Worm (Caenorhabditis elegans) whole organism, L2 larva: ENCODE results near the gene srd-25.

Experiments
- C34F6.9 ChIP-seq: fragments of 150-350 bp; optimal IDR thresholded peaks from 2 replicates; lab custom pipeline; 2014; ENCODE audit warnings: missing biosample characterization, missing genetic modification characterization
- R02D3.7 ChIP-seq: fragments of 150-350 bp; optimal IDR thresholded peaks from 2 replicates; lab custom pipeline; 2014; ENCODE audit warnings: missing biosample characterization, missing genetic modification characterization
- Y55F3AM.14 ChIP-seq: fragments of 200-800 bp; sonication (Bioruptor generic); optimal IDR thresholded peaks from 2 replicates; lab custom pipeline; 2018; ENCODE audit warnings: mild to moderate bottlenecking, missing genetic modification characterization, missing compliant biosample characterization
- alr-1 ChIP-seq: fragments of 150-350 bp; optimal IDR thresholded peaks from 2 replicates; lab custom pipeline; 2014; ENCODE audit warnings: missing biosample characterization, missing genetic modification characterization
- ama-1 ChIP-seq: fragments of 150-350 bp; optimal IDR thresholded peaks from 2 replicates; lab custom pipeline; 2018; ENCODE audit warnings: inconsistent platforms
- ceh-16 ChIP-seq: fragments of 150-350 bp; optimal IDR thresholded peaks from 2 replicates; lab custom pipeline; 2014; ENCODE audit warnings: missing biosample characterization, missing genetic modification characterization
- ceh-82 ChIP-seq: fragments of 150-350 bp; optimal IDR thresholded peaks from 2 replicates; lab custom pipeline; 2014; ENCODE audit warnings: missing biosample characterization, missing genetic modification characterization
- crh-2 ChIP-seq: sonication (generic microtip); optimal IDR thresholded peaks from 2 replicates; lab custom pipeline; 2017; ENCODE audit warnings: missing biosample characterization, missing genetic modification characterization
- elt-3 ChIP-seq: sonication (generic microtip); optimal IDR thresholded peaks from 2 replicates; lab custom pipeline; 2017; ENCODE audit warnings: missing biosample characterization, missing genetic modification characterization
- fos-1 ChIP-seq: fragments of 150-350 bp; optimal IDR thresholded peaks from 2 replicates; lab custom pipeline; 2014; ENCODE audit warnings: missing biosample characterization, missing genetic modification characterization
- lin-11 ChIP-seq: fragments of 150-350 bp; sonication (generic microtip); optimal IDR thresholded peaks from 2 replicates; lab custom pipeline; 2014; ENCODE audit warnings: missing biosample characterization, missing genetic modification characterization, inconsistent platforms, mixed read lengths
- lin-13 ChIP-seq: fragments of 150-350 bp; optimal IDR thresholded peaks from 2 replicates; lab custom pipeline; 2014; ENCODE audit warnings: missing biosample characterization, missing genetic modification reagents, missing genetic modification characterization
- lin-39 ChIP-seq: fragments of 150-350 bp; optimal IDR thresholded peaks from 2 replicates; lab custom pipeline; 2014; ENCODE audit warnings: missing biosample characterization, missing genetic modification reagents, missing genetic modification characterization
- lsy-2 ChIP-seq, 2 experiments: fragments of 150-350 bp in 1 of 2; sonication (generic microtip) in 1 of 2; optimal IDR thresholded peaks; 2 replicates each; lab custom pipeline; 2014 to 2017; ENCODE audit warnings: missing biosample characterization in 2 of 2, missing genetic modification characterization in 2 of 2
- mab-5 ChIP-seq: fragments of 150-350 bp; optimal IDR thresholded peaks from 2 replicates; lab custom pipeline; 2014; ENCODE audit warnings: missing biosample characterization, missing genetic modification characterization
- mdl-1 ChIP-seq, 2 experiments: fragments of 150-350 bp in 1 of 2; sonication (generic microtip) in 1 of 2; optimal IDR thresholded peaks; 2 replicates each; lab custom pipeline; 2017; ENCODE audit warnings: missing biosample characterization in 2 of 2, missing genetic modification characterization in 2 of 2
- nhr-10 ChIP-seq: sonication (generic microtip); optimal IDR thresholded peaks from 2 replicates; lab custom pipeline; 2017; ENCODE audit warnings: missing biosample characterization, missing genetic modification characterization
- nhr-11 ChIP-seq: fragments of 150-350 bp; optimal IDR thresholded peaks from 2 replicates; lab custom pipeline; 2014; ENCODE audit warnings: missing biosample characterization, missing genetic modification characterization
- nhr-12 ChIP-seq: fragments of 150-350 bp; optimal IDR thresholded peaks from 2 replicates; lab custom pipeline; 2014; ENCODE audit warnings: missing biosample characterization, missing genetic modification characterization
- nhr-129 ChIP-seq: fragments of 150-350 bp; optimal IDR thresholded peaks from 2 replicates; lab custom pipeline; 2014; ENCODE audit warnings: missing biosample characterization, missing genetic modification characterization
- nhr-21 ChIP-seq: fragments of 150-350 bp; optimal IDR thresholded peaks from 2 replicates; lab custom pipeline; 2014; ENCODE audit warnings: missing biosample characterization, missing genetic modification characterization
- nhr-23 ChIP-seq: fragments of 150-350 bp; optimal IDR thresholded peaks from 2 replicates; lab custom pipeline; 2014; ENCODE audit warnings: missing biosample characterization, missing genetic modification reagents, missing genetic modification characterization
- nhr-237 ChIP-seq: fragments of 150-350 bp; optimal IDR thresholded peaks from 2 replicates; lab custom pipeline; 2014; ENCODE audit warnings: missing biosample characterization, missing genetic modification characterization
- nhr-77 ChIP-seq: fragments of 150-350 bp; optimal IDR thresholded peaks from 2 replicates; lab custom pipeline; 2014; ENCODE audit warnings: missing biosample characterization, missing genetic modification characterization
- peb-1 ChIP-seq: fragments of 150-350 bp; optimal IDR thresholded peaks from 2 replicates; lab custom pipeline; 2014; ENCODE audit warnings: missing biosample characterization, missing genetic modification characterization
- sem-4 ChIP-seq: fragments of 150-350 bp; optimal IDR thresholded peaks from 2 replicates; lab custom pipeline; 2014; ENCODE audit warnings: missing biosample characterization, missing genetic modification reagents, missing genetic modification characterization
- skn-1 ChIP-seq: sonication (generic microtip); optimal IDR thresholded peaks from 2 replicates; lab custom pipeline; 2017; ENCODE audit warnings: missing biosample characterization, missing genetic modification characterization
- sma-9 ChIP-seq, 2 experiments: fragments of 150-350 bp in 1 of 2; sonication (generic microtip) in 1 of 2; optimal IDR thresholded peaks; 2 replicates each; lab custom pipeline; 2014 to 2016; ENCODE audit warnings: missing genetic modification characterization in 2 of 2, mild to moderate bottlenecking in 1 of 2, missing biosample characterization in 1 of 2, missing compliant biosample characterization in 1 of 2, missing genetic modification reagents in 1 of 2, moderate library complexity in 1 of 2
- snpc-4 ChIP-seq: fragments of 150-350 bp; optimal IDR thresholded peaks from 2 replicates; lab custom pipeline; 2014; ENCODE audit warnings: missing biosample characterization, missing genetic modification characterization
- unc-55 ChIP-seq: fragments of 150-350 bp; sonication (generic microtip); optimal IDR thresholded peaks from 3 replicates; lab custom pipeline; 2014; ENCODE audit warnings: missing biosample characterization, missing genetic modification reagents, missing genetic modification characterization
- zag-1 ChIP-seq: fragments of 150-350 bp; optimal IDR thresholded peaks from 2 replicates; lab custom pipeline; 2014; ENCODE audit warnings: missing biosample characterization, missing genetic modification characterization
- ztf-1 ChIP-seq: fragments of 200-800 bp; sonication (Bioruptor generic); conservative IDR thresholded peaks from 2 replicates; pipeline ENCODE4 v1.3.6; 2022; ENCODE audit warnings: missing genetic modification characterization, missing compliant biosample characterization
- ztf-11 ChIP-seq: sonication (generic microtip); optimal IDR thresholded peaks from 2 replicates; lab custom pipeline; 2017; ENCODE audit warnings: missing biosample characterization, missing genetic modification characterization
- ztf-4 ChIP-seq: fragments of 150-350 bp; optimal IDR thresholded peaks from 2 replicates; lab custom pipeline; 2014; ENCODE audit warnings: missing biosample characterization, missing genetic modification characterization

Gene srd-25

ce11 chrV:7643416-7643815 is 11.6 kb downstream of the srd-25 start, which contains the start of gene F07C4.11:
Gene F07C4.11 (minus strand): TSS chrV:7643516.
- TF ChIP-seq nhr-129 (tag; lab: Kevin White, UChicago) (no peak), alr-1 (tag; lab: Kevin White, UChicago) (no peak), snpc-4 (tag; lab: Kevin White, UChicago) (no peak), ztf-4 (no peak), ceh-16 (tag; lab: Kevin White, UChicago) (no peak), Y55F3AM.14 (GFP tag; lab: Kevin White, UChicago) (no peak), lsy-2 (tag; optimal IDR thresholded peaks at IDR 0.05; lab: Kevin White, UChicago) (no peak), nhr-11 (tag; lab: Kevin White, UChicago) (no peak), skn-1 (tag; lab: Kevin White, UChicago) (no peak), ceh-82 (tag; lab: Kevin White, UChicago) (no peak), nhr-21 (tag; lab: Kevin White, UChicago) (no peak), mab-5 (tag; lab: Kevin White, UChicago) (no peak), peb-1 (no peak), unc-55 (no peak), lin-13 (no peak), lin-39 (tag; lab: Kevin White, UChicago) (no peak)

ce11 chrV:7645454-7645853 is 13.6 kb downstream of the srd-25 start, which contains the start of gene str-47:
Gene str-47 (plus strand): TSS chrV:7645754.
- no peak for TF ChIP-seq ztf-4
- no peak for TF ChIP-seq mdl-1 (tag; optimal IDR thresholded peaks at IDR 0.05; lab: Kevin White, UChicago)
- TF ChIP-seq lin-13 = no peak
- TF ChIP-seq crh-2 (tag; lab: Kevin White, UChicago) = no peak
- TF ChIP-seq lin-39 (tag; lab: Kevin White, UChicago) = no peak
- no peak for TF ChIP-seq nhr-10 (tag; lab: Kevin White, UChicago)
- TF ChIP-seq ztf-11 (tag; lab: Kevin White, UChicago) = no peak
- no peak for TF ChIP-seq fos-1 (tag; lab: Kevin White, UChicago)
- no peak for TF ChIP-seq sem-4 (tag; lab: Kevin White, UChicago)
- TF ChIP-seq zag-1 (tag; lab: Kevin White, UChicago) = no peak
- TF ChIP-seq nhr-237 (tag; lab: Kevin White, UChicago) = no peak
- no peak for TF ChIP-seq lsy-2 (tag; optimal IDR thresholded peaks at IDR 0.05; lab: Kevin White, UChicago)
- TF ChIP-seq R02D3.7 (tag; lab: Kevin White, UChicago) = no peak
- TF ChIP-seq nhr-11 (tag; lab: Kevin White, UChicago) = no peak
- TF ChIP-seq sma-9 (GFP tag; optimal IDR thresholded peaks at IDR 0.05; lab: Kevin White, UChicago) = no peak
- no peak for TF ChIP-seq sma-9 (tag; optimal IDR thresholded peaks at IDR 0.05; lab: Kevin White, UChicago)
- TF ChIP-seq mab-5 (tag; lab: Kevin White, UChicago) = no peak
- TF ChIP-seq nhr-23 (tag; lab: Kevin White, UChicago) = no peak

DNA sequence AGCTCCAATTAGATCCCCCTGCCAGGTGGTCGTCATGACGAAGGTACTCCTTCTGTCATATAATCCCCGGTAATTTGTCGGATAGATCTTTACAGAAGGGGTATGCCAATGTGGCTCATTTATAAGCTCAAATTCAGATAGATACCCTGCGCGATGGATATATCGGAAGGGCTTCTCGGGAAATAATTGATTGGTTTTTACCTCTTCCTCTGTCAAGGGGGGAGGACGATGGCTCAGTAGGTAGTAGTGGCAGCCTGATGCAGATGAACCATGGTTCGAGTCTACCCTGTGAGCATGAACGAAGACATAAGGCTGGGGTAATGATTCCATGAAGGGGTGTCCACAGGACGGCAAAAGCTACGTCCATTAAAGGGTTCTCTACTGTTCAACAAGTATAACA is 15.3 kb downstream of the srd-25 start:
- TF ChIP-seq R02D3.7 (tag; lab: Kevin White, UChicago) (no peak), lin-39 (tag; lab: Kevin White, UChicago) (no peak), ztf-1 (GFP tag; lab: Robert Waterston, UW) (no peak), skn-1 (tag; lab: Kevin White, UChicago) (no peak), mdl-1 (tag; optimal IDR thresholded peaks at IDR 0.05; lab: Kevin White, UChicago) (no peak), nhr-237 (tag; lab: Kevin White, UChicago) (no peak), C34F6.9 (tag; lab: Kevin White, UChicago) (no peak), nhr-12 (no peak), nhr-77 (no peak), nhr-23 (tag; lab: Kevin White, UChicago) (no peak), nhr-10 (tag; lab: Kevin White, UChicago) (no peak), alr-1 (tag; lab: Kevin White, UChicago) (no peak), ama-1 (lab: Kevin White, UChicago) (no peak), peb-1 (no peak), lin-11 (tag; lab: Kevin White, UChicago) (no peak), snpc-4 (tag; lab: Kevin White, UChicago) (no peak), mab-5 (tag; lab: Kevin White, UChicago) (no peak)

- no peak for TF ChIP-seq Y55F3AM.14 (GFP tag; lab: Kevin White, UChicago)
- no peak for TF ChIP-seq nhr-12
- no peak for TF ChIP-seq nhr-10 (tag; lab: Kevin White, UChicago)
- no peak for TF ChIP-seq elt-3 (tag; lab: Kevin White, UChicago)
- TF ChIP-seq nhr-129 (tag; lab: Kevin White, UChicago) = no peak
- no peak for TF ChIP-seq nhr-21 (tag; lab: Kevin White, UChicago)
These were observed 18.1 kb downstream of the srd-25 start for ce11 chrV:7649963-7650362.
